Worm (Caenorhabditis elegans): ENCODE measurements around the gene fbxa-2.

DNA sequence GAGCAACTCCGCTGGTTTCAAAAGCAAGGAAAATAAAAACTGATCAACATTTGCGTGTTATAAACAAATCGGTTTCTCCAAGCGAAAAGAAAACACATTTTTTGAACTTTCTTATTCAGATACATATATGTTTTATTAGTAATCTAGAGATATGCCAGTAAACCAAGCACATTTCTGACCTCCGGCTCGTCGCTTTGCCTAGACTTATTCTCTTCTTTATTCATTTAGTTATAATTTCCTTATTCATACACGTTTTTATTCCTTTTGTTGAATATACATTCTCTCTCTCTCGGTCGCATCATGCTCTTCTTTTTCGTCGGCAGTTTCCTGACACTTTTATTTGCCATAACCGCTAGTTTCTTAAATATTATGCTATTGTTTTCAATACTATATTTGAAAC is 29.2 kb upstream of the fbxa-2 start, which contains the start of gene srbc-84:
- TF ChIP-seq nhr-237 (tag; optimal IDR thresholded peaks at IDR 0.05) (no peak), pqm-1 (tag; optimal IDR thresholded peaks at IDR 0.05) (no peak), skn-1 (tag; optimal IDR thresholded peaks at IDR 0.05) (no peak)
